Fruit fly (Drosophila melanogaster) whole organism, embryonic: ENCODE data around the gene CG13114.
A peak's percentile ranks its signal among the peaks of the same experiment; 100 is the strongest.

ENCODE experiments used
- Asciz ChIP-seq: fragments of 200-800 bp; sonication (Bioruptor generic); optimal IDR thresholded peaks from 2 replicates; lab custom pipeline; 2017; ENCODE audit warnings: missing biosample characterization, mild to moderate bottlenecking, missing genetic modification characterization, missing genetic modification reagents
- Blimp-1 ChIP-seq: fragments of 200-800 bp; sonication (Bioruptor generic); optimal IDR thresholded peaks from 3 replicates; lab custom pipeline; 2018; ENCODE audit warnings: missing biosample characterization, missing genetic modification characterization, mild to moderate bottlenecking, moderate library complexity, missing genetic modification reagents
- CG10979 ChIP-seq: fragments of 200-800 bp; sonication (Bioruptor generic); optimal IDR thresholded peaks from 2 replicates; lab custom pipeline; 2018; ENCODE audit warnings: missing biosample characterization, mild to moderate bottlenecking, missing genetic modification characterization, moderate library complexity
- CG11504 ChIP-seq: fragments of 200-800 bp; sonication (Bioruptor generic); optimal IDR thresholded peaks from 3 replicates; lab custom pipeline; 2019; ENCODE audit warnings: missing biosample characterization, mild to moderate bottlenecking, missing genetic modification characterization, moderate library complexity
- CG11560 ChIP-seq: fragments of 200-800 bp; sonication (Bioruptor generic); IDR thresholded peaks from 3 replicates; pipeline ENCODE4 v1.3.6; 2022; ENCODE audit warnings: missing biosample characterization, missing genetic modification characterization
- CG13624 ChIP-seq: fragments of 200-800 bp; sonication (Bioruptor generic); optimal IDR thresholded peaks from 2 replicates; lab custom pipeline; 2016; ENCODE audit warnings: missing biosample characterization, missing genetic modification characterization
- CG14710 ChIP-seq: fragments of 200-800 bp; sonication (Bioruptor generic); optimal IDR thresholded peaks from 3 replicates; lab custom pipeline; 2019; ENCODE audit warnings: missing biosample characterization, mild to moderate bottlenecking, missing genetic modification characterization, moderate library complexity
- CG17568 ChIP-seq: fragments of 200-800 bp; sonication (Bioruptor generic); optimal IDR thresholded peaks from 2 replicates; lab custom pipeline; 2018; ENCODE audit warnings: missing biosample characterization, mild to moderate bottlenecking, missing genetic modification characterization, moderate library complexity
- CG17829 ChIP-seq: fragments of 200-800 bp; optimal IDR thresholded peaks from 2 replicates; lab custom pipeline; 2019; ENCODE audit warnings: missing biosample characterization, mild to moderate bottlenecking, missing genetic modification characterization, moderate library complexity
- CG18262 ChIP-seq: fragments of 200-800 bp; optimal IDR thresholded peaks from 3 replicates; lab custom pipeline; 2019; ENCODE audit warnings: missing biosample characterization, mild to moderate bottlenecking, missing genetic modification characterization, moderate library complexity
- CG2712 ChIP-seq: fragments of 200-800 bp; optimal IDR thresholded peaks from 3 replicates; lab custom pipeline; 2019; ENCODE audit warnings: missing biosample characterization, mild to moderate bottlenecking, missing genetic modification characterization, moderate library complexity
- CG30403 ChIP-seq: fragments of 200-800 bp; sonication (Bioruptor generic); optimal IDR thresholded peaks from 3 replicates; lab custom pipeline; 2016; ENCODE audit warnings: missing biosample characterization, missing genetic modification characterization
- CG31224 ChIP-seq: fragments of 200-800 bp; sonication (Bioruptor generic); IDR thresholded peaks from 2 replicates; pipeline ENCODE4 v1.3.6; 2022; ENCODE audit warnings: missing biosample characterization, missing genetic modification characterization
- CG31441 ChIP-seq: fragments of 200-800 bp; sonication (Bioruptor generic); IDR thresholded peaks from 2 replicates; pipeline ENCODE4 v1.3.6; 2022; ENCODE audit warnings: missing biosample characterization, missing genetic modification characterization
- CG33213 ChIP-seq: fragments of 200-800 bp; sonication (Bioruptor generic); optimal IDR thresholded peaks from 3 replicates; lab custom pipeline; 2016; ENCODE audit warnings: missing biosample characterization, missing genetic modification characterization
- CG4424 ChIP-seq: fragments of 200-800 bp; sonication (Bioruptor generic); optimal IDR thresholded peaks from 3 replicates; lab custom pipeline; 2016; ENCODE audit warnings: missing biosample characterization, missing genetic modification characterization
- CG6689 ChIP-seq: fragments of 200-800 bp; sonication (Bioruptor generic); IDR thresholded peaks from 2 replicates; pipeline ENCODE4 v1.3.6; 2022; ENCODE audit warnings: missing biosample characterization, missing genetic modification characterization
- CG7839 ChIP-seq: fragments of 200-800 bp; sonication (Bioruptor generic); optimal IDR thresholded peaks from 3 replicates; lab custom pipeline; 2018; ENCODE audit warnings: missing biosample characterization, mild to moderate bottlenecking, missing genetic modification characterization, moderate library complexity
- D ChIP-seq, 2 experiments: fragments of 200-800 bp in 1 of 2; fragments of >200 bp in 1 of 2; sonication (Bioruptor generic) in 1 of 2; optimal IDR thresholded peaks; 2 replicates in 1 of 2; 3 replicates in 1 of 2; lab custom pipeline; 2017; ENCODE audit warnings: mild to moderate bottlenecking in 1 of 2, missing biosample characterization in 1 of 2, missing genetic modification characterization in 1 of 2, missing genetic modification reagents in 1 of 2
- HHEX ChIP-seq: fragments of 200-800 bp; sonication (Bioruptor generic); optimal IDR thresholded peaks from 3 replicates; lab custom pipeline; 2017; ENCODE audit warnings: missing biosample characterization, mild to moderate bottlenecking, missing genetic modification characterization, missing genetic modification reagents
- HmgZ ChIP-seq: fragments of 200-800 bp; sonication (Bioruptor generic); optimal IDR thresholded peaks from 2 replicates; lab custom pipeline; 2018; ENCODE audit warnings: missing biosample characterization, mild to moderate bottlenecking, missing genetic modification characterization
- Hr39 ChIP-seq: fragments of >200 bp; optimal IDR thresholded peaks from 2 replicates; lab custom pipeline; 2017
- Hr51 ChIP-seq, 2 experiments: fragments of 200-800 bp; sonication (Bioruptor generic); optimal IDR thresholded peaks; 2 replicates in 1 of 2; 3 replicates in 1 of 2; lab custom pipeline; 2016 to 2018; ENCODE audit warnings: missing biosample characterization in 2 of 2, missing genetic modification characterization in 2 of 2, mild to moderate bottlenecking in 1 of 2, moderate library complexity in 1 of 2
- Hsf ChIP-seq: fragments of 200-800 bp; sonication (Bioruptor generic); optimal IDR thresholded peaks from 3 replicates; lab custom pipeline; 2016; ENCODE audit warnings: missing biosample characterization, missing genetic modification characterization
- Med ChIP-seq: fragments of 200-800 bp; sonication (Bioruptor generic); peaks from one replicate; lab custom pipeline; 2016; ENCODE audit warnings: missing biosample characterization, missing genetic modification characterization, mild to moderate bottlenecking, inconsistent platforms, moderate library complexity
- Oli ChIP-seq: fragments of 200-800 bp; sonication (Bioruptor generic); optimal IDR thresholded peaks from 2 replicates; lab custom pipeline; 2018; ENCODE audit warnings: missing biosample characterization, mild to moderate bottlenecking, missing genetic modification characterization, moderate library complexity
- PHDP ChIP-seq: fragments of 200-800 bp; sonication (Bioruptor generic); optimal IDR thresholded peaks from 3 replicates; lab custom pipeline; 2018; ENCODE audit warnings: missing biosample characterization, mild to moderate bottlenecking, missing genetic modification characterization, moderate library complexity
- Six4 ChIP-seq: fragments of 200-800 bp; sonication (Bioruptor generic); optimal IDR thresholded peaks from 2 replicates; lab custom pipeline; 2016; ENCODE audit warnings: missing biosample characterization, missing genetic modification characterization
- Sox102F ChIP-seq: fragments of 200-800 bp; sonication (Bioruptor generic); optimal IDR thresholded peaks from 2 replicates; lab custom pipeline; 2018; ENCODE audit warnings: missing biosample characterization, mild to moderate bottlenecking, missing genetic modification characterization, moderate library complexity
- ase ChIP-seq: fragments of 200-800 bp; sonication (Bioruptor generic); IDR thresholded peaks from 3 replicates; pipeline ENCODE4 v1.3.6; 2022; ENCODE audit warnings: missing biosample characterization, missing genetic modification characterization
- az2 ChIP-seq: fragments of 200-800 bp; sonication (Bioruptor generic); optimal IDR thresholded peaks from 3 replicates; lab custom pipeline; 2016; ENCODE audit warnings: missing biosample characterization, missing genetic modification characterization
- ci ChIP-seq: fragments of 200-800 bp; sonication (Bioruptor generic); IDR thresholded peaks from 3 replicates; pipeline ENCODE4 v1.3.6; 2022; ENCODE audit warnings: missing biosample characterization, missing genetic modification characterization
- crol ChIP-seq: fragments of 200-800 bp; sonication (Bioruptor generic); IDR thresholded peaks from 2 replicates; pipeline ENCODE4 v1.3.6; 2022; ENCODE audit warnings: missing biosample characterization, missing genetic modification characterization
- cwo ChIP-seq: fragments of 200-800 bp; sonication (Bioruptor generic); optimal IDR thresholded peaks from 3 replicates; lab custom pipeline; 2017; ENCODE audit warnings: missing biosample characterization, missing genetic modification characterization, mild to moderate bottlenecking, moderate library complexity, missing genetic modification reagents
- danr ChIP-seq: fragments of 200-800 bp; sonication (Bioruptor generic); IDR thresholded peaks from 2 replicates; pipeline ENCODE4 v1.3.6; 2022; ENCODE audit warnings: missing biosample characterization, missing genetic modification characterization
- dmrt99B ChIP-seq: fragments of 200-800 bp; sonication (Bioruptor generic); optimal IDR thresholded peaks from 2 replicates; lab custom pipeline; 2018; ENCODE audit warnings: missing biosample characterization, mild to moderate bottlenecking, missing genetic modification characterization, moderate library complexity
- dpn ChIP-seq, 2 experiments: fragments of 200-800 bp; sonication (Bioruptor generic); optimal IDR thresholded peaks; 3 replicates each; lab custom pipeline; 2016; ENCODE audit warnings: missing biosample characterization in 2 of 2, missing genetic modification characterization in 2 of 2
- gem ChIP-seq: fragments of 200-800 bp; sonication (Bioruptor generic); optimal IDR thresholded peaks from 2 replicates; lab custom pipeline; 2019; ENCODE audit warnings: missing biosample characterization, mild to moderate bottlenecking, missing genetic modification characterization, moderate library complexity
- grau ChIP-seq: fragments of 200-800 bp; optimal IDR thresholded peaks from 3 replicates; lab custom pipeline; 2019; ENCODE audit warnings: missing biosample characterization, mild to moderate bottlenecking, missing genetic modification characterization, moderate library complexity
- gsb-n ChIP-seq: fragments of 200-800 bp; sonication (Bioruptor generic); optimal IDR thresholded peaks from 3 replicates; lab custom pipeline; 2018; ENCODE audit warnings: missing biosample characterization, mild to moderate bottlenecking, missing genetic modification characterization
- ham ChIP-seq: fragments of 200-800 bp; sonication (Bioruptor generic); IDR thresholded peaks from 2 replicates; pipeline ENCODE4 v1.3.6; 2022; ENCODE audit warnings: missing biosample characterization, missing genetic modification characterization
- kni ChIP-seq: fragments of 200-800 bp; sonication (Bioruptor generic); optimal IDR thresholded peaks from 3 replicates; lab custom pipeline; 2017; ENCODE audit warnings: mild to moderate bottlenecking, missing biosample characterization, missing genetic modification reagents, missing genetic modification characterization
- onecut ChIP-seq: fragments of 200-800 bp; sonication (Bioruptor generic); IDR thresholded peaks from 2 replicates; pipeline ENCODE4 v1.3.6; 2022; ENCODE audit warnings: missing biosample characterization, missing genetic modification characterization
- prd ChIP-seq, 3 experiments: fragments of >200 bp in 2 of 3; fragments of 200-800 bp in 1 of 3; sonication (Bioruptor generic) in 1 of 3; optimal IDR thresholded peaks in 2 of 3; IDR thresholded peaks in 1 of 3; 2 replicates in 2 of 3; 3 replicates in 1 of 3; pipeline versions ENCODE4 v1.3.6 to Lab custom; 2017 to 2022; ENCODE audit warnings: missing biosample characterization in 1 of 3, missing genetic modification characterization in 1 of 3
- rib ChIP-seq: fragments of 200-800 bp; sonication (Bioruptor generic); IDR thresholded peaks from 2 replicates; pipeline ENCODE4 v1.3.6; 2022; ENCODE audit warnings: missing biosample characterization, missing genetic modification characterization
- sens ChIP-seq: fragments of 200-800 bp; sonication (Bioruptor generic); peaks from one replicate; lab custom pipeline; 2016; ENCODE audit warnings: missing biosample characterization, missing genetic modification characterization
- unpg ChIP-seq: fragments of 200-800 bp; sonication (Bioruptor generic); optimal IDR thresholded peaks from 3 replicates; lab custom pipeline; 2018; ENCODE audit warnings: missing biosample characterization, mild to moderate bottlenecking, missing genetic modification characterization, moderate library complexity
- vvl ChIP-seq: fragments of 200-800 bp; sonication (Bioruptor generic); IDR thresholded peaks from 2 replicates; pipeline ENCODE4 v1.3.6; 2022; ENCODE audit warnings: missing biosample characterization, missing genetic modification characterization

CG13114 gene

dm6 chr2L:9505372-9506103, 40.1 kb upstream of the CG13114 start (continued):
- TF ChIP-seq vvl (GFP tag; lab: Robert Waterston, UW) (peak; percentile 53; the same call in 1 of the 2 replicates), prd (optimal IDR thresholded peaks at IDR 0.05; lab: Kevin White, UChicago) (no peak), prd (GFP tag; IDR thresholded peaks at IDR 0.05; lab: Robert Waterston, UW) (peak; percentile 35; the same call in 1 of the 3 replicates), Blimp-1 (GFP tag; lab: Kevin White, UChicago) (peak; percentile 62), CG31224 (peak; percentile 76), HmgZ (no peak), CG18262 (tag; lab: Kevin White, UChicago) (peak; percentile 37), gem (tag; lab: Kevin White, UChicago) (peak; percentile 53), CG30403 (GFP tag; lab: Kevin White, UChicago) (no peak), CG14710 (tag; lab: Kevin White, UChicago) (peak; percentile 16), dmrt99B (tag; lab: Kevin White, UChicago) (peak; percentile 45), CG7839 (peak; percentile 25), CG13624 (no peak), Med (GFP tag; lab: Kevin White, UChicago) (peak; percentile 42), danr (GFP tag; lab: Robert Waterston, UW) (no peak), HHEX (GFP tag; lab: Kevin White, UChicago) (peak; percentile 26), grau (peak; percentile 2), ham (GFP tag; lab: Robert Waterston, UW) (no peak), CG33213 (GFP tag; lab: Kevin White, UChicago) (no peak), PHDP (tag; lab: Kevin White, UChicago) (peak; percentile 11), crol (GFP tag; lab: Robert Waterston, UW) (peak; percentile 56), CG31441 (GFP tag; lab: Robert Waterston, UW) (peak; percentile 58), Sox102F (GFP tag; lab: Kevin White, UChicago) (peak; percentile 60), rib (GFP tag; lab: Robert Waterston, UW) (no peak), ase (GFP tag; lab: Robert Waterston, UW) (0 out of 3 replicates have a peak, but pooled peaks have one; percentile 10), CG6689 (GFP tag; lab: Robert Waterston, UW) (0 out of 2 replicates have a peak, but pooled peaks have one; percentile 4), CG17829 (peak; percentile 10), CG10979 (tag; lab: Kevin White, UChicago) (peak; percentile 51), Hr51 (GFP tag; optimal IDR thresholded peaks at IDR 0.05; lab: Kevin White, UChicago) (peak in 1 of 2 experiments; percentile 29), Oli (tag; lab: Kevin White, UChicago) (peak; percentile 29), Hr39 (lab: Kevin White, UChicago) (no peak), ci (GFP tag; lab: Robert Waterston, UW) (peak; percentile 39; the same call in 1 of the 3 replicates), CG2712 (tag; lab: Kevin White, UChicago) (peak; percentile 20), Six4 (GFP tag; lab: Kevin White, UChicago) (peak; percentile 22), CG4424 (peak; percentile 38), onecut (GFP tag; lab: Robert Waterston, UW) (peak; percentile 93), cwo (GFP tag; lab: Kevin White, UChicago) (peak; percentile 21), unpg (GFP tag; lab: Kevin White, UChicago) (peak; percentile 12), dpn (GFP tag; optimal IDR thresholded peaks at IDR 0.05; lab: Kevin White, UChicago) (peak in 1 of 2 experiments; percentile 16), gsb-n (tag; lab: Kevin White, UChicago) (peak; percentile 34), Asciz (GFP tag; lab: Kevin White, UChicago) (peak; percentile 54), kni (peak; percentile 51), sens (GFP tag; lab: Kevin White, UChicago) (peak; percentile 57), CG11504 (tag; lab: Kevin White, UChicago) (peak; percentile 37), CG11560 (tag; lab: Robert Waterston, UW) (no peak), CG17568 (GFP tag; lab: Kevin White, UChicago) (no peak), az2 (peak; percentile 25), Hsf (no peak), D (optimal IDR thresholded peaks at IDR 0.05; lab: Kevin White, UChicago) (no peak), D (GFP tag; optimal IDR thresholded peaks at IDR 0.05; lab: Kevin White, UChicago) (peak; percentile 22)
